Worm (Caenorhabditis elegans): Measurements from ENCODE around the gene lin-31.

ce11 chrII:3947404-3947803, 34.9 kb upstream of the lin-31 start:
- TF ChIP-seq ceh-82 (tag; optimal IDR thresholded peaks at IDR 0.05): no peak
- no peak for TF ChIP-seq egl-27 (tag; optimal IDR thresholded peaks at IDR 0.05)
- no peak for TF ChIP-seq lir-3 (tag; optimal IDR thresholded peaks at IDR 0.05; ENCODE audit: poor library complexity)
- no peak for TF ChIP-seq ets-5 (GFP tag; IDR thresholded peaks at IDR 0.05)
- TF ChIP-seq snpc-4 (tag; optimal IDR thresholded peaks at IDR 0.05): no peak
- no peak for TF ChIP-seq nhr-237 (tag; optimal IDR thresholded peaks at IDR 0.05)
- TF ChIP-seq jun-1 (tag; optimal IDR thresholded peaks at IDR 0.05): no peak
- TF ChIP-seq xbp-1 (tag; optimal IDR thresholded peaks at IDR 0.05): no peak

All from whole organism, L1 larva.